Fruit fly (Drosophila melanogaster) whole organism, pupa: ENCODE results near the gene CG12069.
A peak's percentile ranks its signal among the peaks of the same experiment; 100 is the strongest.

Experiments
- CG10348 ChIP-seq: fragments of 200-800 bp; sonication (Bioruptor generic); IDR thresholded peaks from 2 replicates; pipeline ENCODE4 v1.3.6; 2022; ENCODE audit warnings: missing biosample characterization, missing genetic modification characterization
- CG12605 ChIP-seq: fragments of 200-800 bp; sonication (Bioruptor generic); IDR thresholded peaks from 2 replicates; pipeline ENCODE4 v1.3.6; 2022; ENCODE audit warnings: missing biosample characterization, missing genetic modification characterization
- CG13204 ChIP-seq: fragments of 200-800 bp; sonication (Bioruptor generic); optimal IDR thresholded peaks from 2 replicates; lab custom pipeline; 2018; ENCODE audit warnings: missing biosample characterization, mild to moderate bottlenecking, missing genetic modification characterization, moderate library complexity
- CG14655 ChIP-seq: fragments of 200-800 bp; sonication (Bioruptor generic); optimal IDR thresholded peaks from 3 replicates; lab custom pipeline; 2017; ENCODE audit warnings: mild to moderate bottlenecking, missing biosample characterization, missing genetic modification reagents, missing genetic modification characterization
- CG15710 ChIP-seq: fragments of 200-800 bp; sonication (Bioruptor generic); optimal IDR thresholded peaks from 2 replicates; lab custom pipeline; 2018; ENCODE audit warnings: missing biosample characterization, mild to moderate bottlenecking, missing genetic modification characterization, moderate library complexity
- CG17806 ChIP-seq: fragments of 200-800 bp; sonication (Bioruptor generic); optimal IDR thresholded peaks from 2 replicates; lab custom pipeline; 2018; ENCODE audit warnings: missing biosample characterization, mild to moderate bottlenecking, missing genetic modification characterization, moderate library complexity
- CG32121 ChIP-seq: fragments of 200-800 bp; sonication (Bioruptor generic); IDR thresholded peaks from 2 replicates; pipeline ENCODE4 v1.3.6; 2022; ENCODE audit warnings: missing biosample characterization, missing genetic modification characterization
- CG34367 ChIP-seq: fragments of 200-800 bp; sonication (Bioruptor generic); optimal IDR thresholded peaks from 2 replicates; lab custom pipeline; 2018; ENCODE audit warnings: missing biosample characterization, mild to moderate bottlenecking, missing genetic modification characterization
- CG4496 ChIP-seq: fragments of 200-800 bp; sonication (Bioruptor generic); IDR thresholded peaks from 3 replicates; pipeline ENCODE4 v1.3.6; 2022; ENCODE audit warnings: missing biosample characterization, missing genetic modification characterization
- CG8159 ChIP-seq: fragments of 200-800 bp; sonication (Bioruptor generic); optimal IDR thresholded peaks from 3 replicates; lab custom pipeline; 2018; ENCODE audit warnings: missing biosample characterization, mild to moderate bottlenecking, missing genetic modification characterization, moderate library complexity
- CG8301 ChIP-seq: fragments of 200-800 bp; sonication (Bioruptor generic); optimal IDR thresholded peaks from 2 replicates; lab custom pipeline; 2018; ENCODE audit warnings: missing biosample characterization, mild to moderate bottlenecking, missing genetic modification characterization
- CG9948 ChIP-seq: fragments of 200-800 bp; sonication (Bioruptor generic); optimal IDR thresholded peaks from 2 replicates; lab custom pipeline; 2018; ENCODE audit warnings: missing biosample characterization, mild to moderate bottlenecking, missing genetic modification characterization, moderate library complexity
- D1 ChIP-seq: fragments of 200-800 bp; sonication (Bioruptor generic); optimal IDR thresholded peaks from 2 replicates; lab custom pipeline; 2018; ENCODE audit warnings: missing biosample characterization, mild to moderate bottlenecking, missing genetic modification characterization, moderate library complexity
- EcR ChIP-seq: fragments of 200-800 bp; sonication (Bioruptor generic); optimal IDR thresholded peaks from 3 replicates; lab custom pipeline; 2019; ENCODE audit warnings: missing biosample characterization, missing genetic modification characterization, mild to moderate bottlenecking, moderate library complexity, missing genetic modification reagents
- Ets98B ChIP-seq: fragments of 200-800 bp; sonication (Bioruptor generic); IDR thresholded peaks from 2 replicates; pipeline ENCODE4 v1.3.6; 2022; ENCODE audit warnings: missing biosample characterization, missing genetic modification characterization
- Pif1A ChIP-seq: fragments of 200-800 bp; sonication (Bioruptor generic); optimal IDR thresholded peaks from 3 replicates; lab custom pipeline; 2016; ENCODE audit warnings: missing biosample characterization, missing genetic modification characterization
- Pif1B ChIP-seq: fragments of 200-800 bp; sonication (Bioruptor generic); optimal IDR thresholded peaks from 3 replicates; lab custom pipeline; 2016; ENCODE audit warnings: missing biosample characterization, missing genetic modification characterization
- Snoo ChIP-seq: fragments of 200-800 bp; sonication (Bioruptor generic); optimal IDR thresholded peaks from 3 replicates; lab custom pipeline; 2017; ENCODE audit warnings: missing biosample characterization, mild to moderate bottlenecking, missing genetic modification characterization, inconsistent platforms
- fd96Ca ChIP-seq: fragments of 200-800 bp; sonication (Bioruptor generic); IDR thresholded peaks from 3 replicates; pipeline ENCODE4 v1.3.6; 2022; ENCODE audit warnings: missing biosample characterization, missing genetic modification characterization
- gl ChIP-seq: fragments of 200-800 bp; sonication (Bioruptor generic); optimal IDR thresholded peaks from 2 replicates; lab custom pipeline; 2018; ENCODE audit warnings: missing biosample characterization, mild to moderate bottlenecking, missing genetic modification characterization
- rn ChIP-seq: fragments of 200-800 bp; sonication (Bioruptor generic); IDR thresholded peaks from 2 replicates; pipeline ENCODE4 v1.3.6; 2022; ENCODE audit warnings: missing biosample characterization, missing genetic modification characterization

The CG12069 gene

dm6 chr3R:30695398-30695797 lies at the start of gene CG12069:
Gene CG12069, minus strand, starts transcription at chr3R:30695498.
- no peak for TF ChIP-seq CG17806 (tag; lab: Kevin White, UChicago)
- TF ChIP-seq, all 21 proteins: peak for 0

dm6 chr3R:30742580-30742979 lies 47.3 kb upstream of the CG12069 start, which contains the start of gene CG15543:
Gene CG15543, plus strand, starts transcription at chr3R:30742880.
- no peak for TF ChIP-seq CG10348 (GFP tag; lab: Robert Waterston, UW)
- no peak for TF ChIP-seq rn (GFP tag; lab: Robert Waterston, UW)
- no peak for TF ChIP-seq CG8301 (tag; lab: Kevin White, UChicago)
- no peak for TF ChIP-seq Pif1B
- no peak for TF ChIP-seq CG14655
- no peak for TF ChIP-seq gl (tag; lab: Kevin White, UChicago)
- no peak for TF ChIP-seq CG8159 (tag; lab: Kevin White, UChicago)
- TF ChIP-seq fd96Ca (GFP tag; lab: Robert Waterston, UW), result no peak
- TF ChIP-seq CG12605 (GFP tag; lab: Robert Waterston, UW), result no peak
- TF ChIP-seq CG32121 (GFP tag; lab: Robert Waterston, UW), result no peak
- TF ChIP-seq CG4496 (GFP tag; lab: Robert Waterston, UW), result no peak
- no peak for TF ChIP-seq Ets98B (GFP tag; lab: Robert Waterston, UW)
- no peak for TF ChIP-seq CG15710 (tag; lab: Kevin White, UChicago)
- TF ChIP-seq CG9948 (tag; lab: Kevin White, UChicago), result no peak
- no peak for TF ChIP-seq CG34367 (tag; lab: Kevin White, UChicago)
- TF ChIP-seq CG13204, result no peak
- TF ChIP-seq EcR (GFP tag; lab: Kevin White, UChicago), result no peak
- TF ChIP-seq Pif1A (GFP tag; lab: Kevin White, UChicago), result no peak
- TF ChIP-seq CG17806 (tag; lab: Kevin White, UChicago), result no peak
- no peak for TF ChIP-seq Snoo (tag; lab: Kevin White, UChicago)

- TF ChIP-seq rn (GFP tag; lab: Robert Waterston, UW) (no peak), CG8301 (tag; lab: Kevin White, UChicago) (no peak), CG17806 (tag; lab: Kevin White, UChicago) (no peak), D1 (tag; lab: Kevin White, UChicago) (no peak), EcR (GFP tag; lab: Kevin White, UChicago) (no peak), CG9948 (tag; lab: Kevin White, UChicago) (no peak), CG32121 (GFP tag; lab: Robert Waterston, UW) (no peak), CG10348 (GFP tag; lab: Robert Waterston, UW) (no peak), fd96Ca (GFP tag; lab: Robert Waterston, UW) (no peak), CG13204 (no peak), CG34367 (tag; lab: Kevin White, UChicago) (no peak), Pif1B (no peak)
Measured at dm6 chr3R:30741371-30741770, 46.1 kb upstream of the CG12069 start.

dm6 chr3R:30735047-30735446 lies 39.7 kb upstream of the CG12069 start:
- TF ChIP-seq CG8159 (tag; lab: Kevin White, UChicago) (no peak), fd96Ca (GFP tag; lab: Robert Waterston, UW) (no peak), CG32121 (GFP tag; lab: Robert Waterston, UW) (no peak), CG17806 (tag; lab: Kevin White, UChicago) (no peak), CG13204 (no peak), CG15710 (tag; lab: Kevin White, UChicago) (no peak), D1 (tag; lab: Kevin White, UChicago) (no peak), gl (tag; lab: Kevin White, UChicago) (no peak), CG10348 (GFP tag; lab: Robert Waterston, UW) (no peak), CG8301 (tag; lab: Kevin White, UChicago) (no peak), CG4496 (GFP tag; lab: Robert Waterston, UW) (no peak), rn (GFP tag; lab: Robert Waterston, UW) (no peak), Pif1B (no peak), EcR (GFP tag; lab: Kevin White, UChicago) (no peak), CG9948 (tag; lab: Kevin White, UChicago) (no peak), CG14655 (no peak)

dm6 chr3R:30734576-30734975 lies 39.3 kb upstream of the CG12069 start:
- TF ChIP-seq CG8301 (tag; lab: Kevin White, UChicago) (no peak), CG14655 (peak; percentile 4), CG8159 (tag; lab: Kevin White, UChicago) (peak; percentile 6), CG13204 (no peak)

dm6 chr3R:30733081-30733480 lies 37.8 kb upstream of the CG12069 start:
- TF ChIP-seq CG15710 (tag; lab: Kevin White, UChicago) (no peak), CG13204 (no peak), Pif1B (no peak), D1 (tag; lab: Kevin White, UChicago) (no peak), CG34367 (tag; lab: Kevin White, UChicago) (no peak), CG8159 (tag; lab: Kevin White, UChicago) (no peak), Pif1A (GFP tag; lab: Kevin White, UChicago) (no peak), CG10348 (GFP tag; lab: Robert Waterston, UW) (no peak), fd96Ca (GFP tag; lab: Robert Waterston, UW) (no peak), CG32121 (GFP tag; lab: Robert Waterston, UW) (no peak)
- TF ChIP-seq, all 21 proteins: peak for 0
